Worm (Caenorhabditis elegans): ENCODE measurements around the gene lido-9.

ce11 chrII:2965215-2965998, 35.2 kb upstream of the lido-9 start:
- TF ChIP-seq snpc-4 (tag; optimal IDR thresholded peaks at IDR 0.05) (no peak), nhr-237 (tag; optimal IDR thresholded peaks at IDR 0.05) (no peak), mdl-1 (tag; optimal IDR thresholded peaks at IDR 0.05) (no peak), fos-1 (tag; optimal IDR thresholded peaks at IDR 0.05) (no peak), nhr-11 (tag; optimal IDR thresholded peaks at IDR 0.05) (no peak), daf-12 (tag; optimal IDR thresholded peaks at IDR 0.05) (no peak), unc-62 (GFP tag; optimal IDR thresholded peaks at IDR 0.05) (no peak), skn-1 (tag; optimal IDR thresholded peaks at IDR 0.05) (no peak), ama-1 (optimal IDR thresholded peaks at IDR 0.05) (no peak), pqm-1 (tag; optimal IDR thresholded peaks at IDR 0.05) (no peak), lin-15B (tag; optimal IDR thresholded peaks at IDR 0.05) (no peak), ceh-82 (tag; optimal IDR thresholded peaks at IDR 0.05) (no peak), ztf-11 (tag; optimal IDR thresholded peaks at IDR 0.05) (no peak)

Data from whole organism, L3 larva.